Worm (Caenorhabditis elegans) whole organism, mixed stage, embryonic: ENCODE results near the gene set-3.

Source experiments
- M03D4.4 ChIP-seq: sonication (generic microtip); optimal IDR thresholded peaks from 2 replicates; lab custom pipeline; 2017; ENCODE audit warnings: mild to moderate bottlenecking, missing genetic modification characterization, missing compliant biosample characterization
- bed-3 ChIP-seq: fragments of 200-800 bp; sonication (Bioruptor generic); optimal IDR thresholded peaks from 3 replicates; lab custom pipeline; 2018; ENCODE audit warnings: mild to moderate bottlenecking, missing genetic modification characterization, moderate library complexity, missing compliant biosample characterization
- blmp-1 ChIP-seq: fragments of 150-350 bp; optimal IDR thresholded peaks from 2 replicates; lab custom pipeline; 2014; ENCODE audit warnings: missing biosample characterization, missing genetic modification characterization
- ceh-39 ChIP-seq: fragments of 150-350 bp; optimal IDR thresholded peaks from 2 replicates; lab custom pipeline; 2014; ENCODE audit warnings: missing biosample characterization, missing genetic modification characterization
- ceh-43 ChIP-seq: fragments of 200-800 bp; sonication (Bioruptor generic); optimal IDR thresholded peaks from 2 replicates; lab custom pipeline; 2018; ENCODE audit warnings: mild to moderate bottlenecking, missing genetic modification characterization, moderate library complexity, missing compliant biosample characterization
- ceh-83 ChIP-seq: fragments of 200-800 bp; sonication (Bioruptor generic); optimal IDR thresholded peaks from 2 replicates; lab custom pipeline; 2018; ENCODE audit warnings: mild to moderate bottlenecking, missing genetic modification characterization, missing compliant biosample characterization
- ces-1 ChIP-seq: fragments of 150-350 bp; optimal IDR thresholded peaks from 2 replicates; lab custom pipeline; 2014; ENCODE audit warnings: missing biosample characterization, missing genetic modification reagents, missing genetic modification characterization
- cnd-1 ChIP-seq: fragments of 200-800 bp; sonication (Bioruptor generic); optimal IDR thresholded peaks from 2 replicates; lab custom pipeline; 2018; ENCODE audit warnings: mild to moderate bottlenecking, missing genetic modification characterization, missing compliant biosample characterization
- drap-1 ChIP-seq: fragments of 200-800 bp; sonication (Bioruptor generic); optimal IDR thresholded peaks from 3 replicates; lab custom pipeline; 2018; ENCODE audit warnings: mild to moderate bottlenecking, missing genetic modification characterization, missing compliant biosample characterization
- elt-1 ChIP-seq: sonication (generic microtip); optimal IDR thresholded peaks from 2 replicates; lab custom pipeline; 2017; ENCODE audit warnings: missing genetic modification characterization, mild to moderate bottlenecking, missing compliant biosample characterization, antibody characterized with exemption, moderate library complexity, borderline replicate concordance; ENCODE audit not compliant: insufficient read depth
- elt-3 ChIP-seq: fragments of 150-350 bp; optimal IDR thresholded peaks from 2 replicates; lab custom pipeline; 2014; ENCODE audit warnings: missing biosample characterization, missing genetic modification characterization
- flh-1 ChIP-seq: fragments of 200-800 bp; sonication (Bioruptor generic); optimal IDR thresholded peaks from 2 replicates; lab custom pipeline; 2018; ENCODE audit warnings: mild to moderate bottlenecking, missing genetic modification characterization, moderate library complexity, missing compliant biosample characterization
- ham-2 ChIP-seq: fragments of 200-800 bp; sonication (Bioruptor generic); optimal IDR thresholded peaks from 2 replicates; lab custom pipeline; 2018; ENCODE audit warnings: mild to moderate bottlenecking, missing genetic modification characterization, missing compliant biosample characterization
- hlh-1 ChIP-seq: fragments of 150-350 bp; optimal IDR thresholded peaks from 2 replicates; lab custom pipeline; 2014; ENCODE audit warnings: missing biosample characterization, missing genetic modification reagents, missing genetic modification characterization
- lin-13 ChIP-seq: fragments of 150-350 bp; optimal IDR thresholded peaks from 2 replicates; lab custom pipeline; 2014; ENCODE audit warnings: missing biosample characterization, missing genetic modification characterization
- lin-32 ChIP-seq: fragments of 200-800 bp; sonication (Bioruptor generic); optimal IDR thresholded peaks from 2 replicates; lab custom pipeline; 2018; ENCODE audit warnings: mild to moderate bottlenecking, missing genetic modification characterization, missing compliant biosample characterization
- lsy-2 ChIP-seq: fragments of 150-350 bp; optimal IDR thresholded peaks from 2 replicates; lab custom pipeline; 2014; ENCODE audit warnings: missing biosample characterization, missing genetic modification characterization
- mab-5 ChIP-seq: fragments of 150-350 bp; optimal IDR thresholded peaks from 2 replicates; lab custom pipeline; 2014; ENCODE audit warnings: missing biosample characterization, missing genetic modification characterization
- mep-1 ChIP-seq: fragments of 150-350 bp; optimal IDR thresholded peaks from 2 replicates; lab custom pipeline; 2017; ENCODE audit warnings: missing biosample characterization, missing genetic modification reagents, missing genetic modification characterization, inconsistent platforms
- mls-2 ChIP-seq: sonication (generic microtip); optimal IDR thresholded peaks from 2 replicates; lab custom pipeline; 2016; ENCODE audit warnings: mild to moderate bottlenecking, missing genetic modification characterization, moderate library complexity, missing compliant biosample characterization
- nhr-12 ChIP-seq: fragments of 150-350 bp; optimal IDR thresholded peaks from 2 replicates; lab custom pipeline; 2014; ENCODE audit warnings: missing biosample characterization, missing genetic modification characterization
- nhr-2 ChIP-seq: fragments of 150-350 bp; optimal IDR thresholded peaks from 2 replicates; lab custom pipeline; 2014; ENCODE audit warnings: missing biosample characterization, missing genetic modification characterization
- nhr-237 ChIP-seq: fragments of 150-350 bp; optimal IDR thresholded peaks from 2 replicates; lab custom pipeline; 2014; ENCODE audit warnings: missing biosample characterization, missing genetic modification characterization
- nhr-28 ChIP-seq: fragments of 150-350 bp; optimal IDR thresholded peaks from 2 replicates; lab custom pipeline; 2014; ENCODE audit warnings: missing biosample characterization, missing genetic modification characterization
- nhr-76 ChIP-seq: sonication (generic microtip); optimal IDR thresholded peaks from 2 replicates; lab custom pipeline; 2017; ENCODE audit warnings: missing biosample characterization, missing genetic modification characterization
- pha-4 ChIP-seq: fragments of 150-350 bp; optimal IDR thresholded peaks from 2 replicates; lab custom pipeline; 2018; ENCODE audit warnings: missing biosample characterization, missing genetic modification reagents, missing genetic modification characterization
- sem-2 ChIP-seq: fragments of 200-800 bp; sonication (Bioruptor generic); optimal IDR thresholded peaks from 2 replicates; lab custom pipeline; 2018; ENCODE audit warnings: mild to moderate bottlenecking, missing genetic modification characterization, missing compliant biosample characterization
- snpc-4 ChIP-seq: fragments of 150-350 bp; optimal IDR thresholded peaks from 2 replicates; lab custom pipeline; 2014; ENCODE audit warnings: missing biosample characterization, missing genetic modification characterization
- sptf-1 ChIP-seq: sonication (generic microtip); optimal IDR thresholded peaks from 2 replicates; lab custom pipeline; 2017; ENCODE audit warnings: mild to moderate bottlenecking, missing genetic modification characterization, moderate library complexity, missing compliant biosample characterization
- tbx-8 ChIP-seq: fragments of 200-800 bp; sonication (Bioruptor generic); optimal IDR thresholded peaks from 2 replicates; lab custom pipeline; 2018; ENCODE audit warnings: mild to moderate bottlenecking, missing genetic modification characterization, moderate library complexity, missing compliant biosample characterization
- unc-120 ChIP-seq: sonication (generic microtip); optimal IDR thresholded peaks from 2 replicates; lab custom pipeline; 2017; ENCODE audit warnings: missing genetic modification characterization, missing compliant biosample characterization; ENCODE audit not compliant: poor library complexity, severe bottlenecking
- unc-39 ChIP-seq: fragments of 150-350 bp; optimal IDR thresholded peaks from 2 replicates; lab custom pipeline; 2014; ENCODE audit warnings: missing biosample characterization, missing genetic modification characterization
- unc-62 ChIP-seq: fragments of 150-350 bp; optimal IDR thresholded peaks from 2 replicates; lab custom pipeline; 2014; ENCODE audit warnings: missing biosample characterization, missing genetic modification reagents, missing genetic modification characterization
- zip-8 ChIP-seq: fragments of 150-350 bp; optimal IDR thresholded peaks from 2 replicates; lab custom pipeline; 2014; ENCODE audit warnings: missing biosample characterization, missing genetic modification characterization
- ztf-11 ChIP-seq: fragments of 150-350 bp; optimal IDR thresholded peaks from 2 replicates; lab custom pipeline; 2014; ENCODE audit warnings: missing biosample characterization, missing genetic modification characterization

Gene set-3

DNA sequence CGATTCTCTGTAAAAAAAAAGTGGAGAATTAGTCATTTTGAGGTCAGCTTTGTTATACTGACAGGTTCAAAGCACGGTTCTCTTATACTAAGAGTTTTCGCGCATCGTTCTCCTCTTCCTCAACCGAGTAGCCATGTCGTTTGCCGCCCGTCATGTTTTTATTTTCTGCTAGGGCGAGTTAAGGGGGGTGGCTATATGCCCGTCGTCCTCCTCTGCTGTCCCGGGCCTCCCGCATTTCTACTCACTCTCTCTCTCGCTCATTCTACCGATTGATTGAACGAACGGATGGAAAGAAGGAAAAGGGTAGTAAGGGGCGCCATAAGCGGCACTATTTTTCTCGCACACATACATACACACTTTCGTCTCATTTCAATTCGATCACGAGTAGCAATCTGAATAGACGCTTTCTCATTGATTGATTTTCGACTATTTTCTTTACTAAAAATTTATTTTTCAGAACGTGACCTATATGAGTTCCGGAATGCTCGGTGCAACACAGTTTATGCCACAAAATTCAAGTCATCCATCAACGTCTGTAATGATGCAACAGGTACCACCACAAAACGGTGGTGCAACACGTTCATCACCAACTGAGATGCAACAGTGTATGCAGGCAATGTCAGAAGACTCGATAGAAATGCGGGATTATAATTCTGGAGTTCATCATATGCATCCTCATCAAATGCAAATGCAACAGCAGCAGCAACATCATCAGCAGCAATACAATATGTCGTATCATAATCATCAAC is 11.0 kb upstream of the set-3 start:
- no peak for TF ChIP-seq hlh-1 (tag; lab: Kevin White, UChicago)
- TF ChIP-seq tbx-8, result no peak
- no peak for TF ChIP-seq sem-2 (GFP tag; lab: Kevin White, UChicago)
- no peak for TF ChIP-seq blmp-1
- no peak for TF ChIP-seq nhr-237 (tag; lab: Kevin White, UChicago)
- TF ChIP-seq drap-1, result no peak
- TF ChIP-seq bed-3, result no peak
- no peak for TF ChIP-seq pha-4 (tag; lab: Kevin White, UChicago)
- peak; percentile 32 for TF ChIP-seq unc-120
- TF ChIP-seq mab-5 (tag; lab: Kevin White, UChicago), result no peak
- no peak for TF ChIP-seq cnd-1
- no peak for TF ChIP-seq M03D4.4
- no peak for TF ChIP-seq nhr-28 (tag; lab: Kevin White, UChicago)
- no peak for TF ChIP-seq mep-1 (tag; lab: Kevin White, UChicago)
- TF ChIP-seq nhr-76, result no peak
- TF ChIP-seq mls-2 (tag; lab: Kevin White, UChicago), result no peak
- TF ChIP-seq lin-32 (GFP tag; lab: Kevin White, UChicago), result no peak
- TF ChIP-seq zip-8 (tag; lab: Kevin White, UChicago), result peak; percentile 40
- TF ChIP-seq elt-1 (tag; lab: Kevin White, UChicago), result no peak
- no peak for TF ChIP-seq ceh-39 (tag; lab: Kevin White, UChicago)
- no peak for TF ChIP-seq ceh-43 (GFP tag; lab: Kevin White, UChicago)
- no peak for TF ChIP-seq elt-3 (tag; lab: Kevin White, UChicago)
- peak; percentile 56 for TF ChIP-seq ham-2 (GFP tag; lab: Kevin White, UChicago)
- peak; percentile 61 for TF ChIP-seq nhr-2 (tag; lab: Kevin White, UChicago)
- TF ChIP-seq, all 35 proteins: peak for 4

DNA sequence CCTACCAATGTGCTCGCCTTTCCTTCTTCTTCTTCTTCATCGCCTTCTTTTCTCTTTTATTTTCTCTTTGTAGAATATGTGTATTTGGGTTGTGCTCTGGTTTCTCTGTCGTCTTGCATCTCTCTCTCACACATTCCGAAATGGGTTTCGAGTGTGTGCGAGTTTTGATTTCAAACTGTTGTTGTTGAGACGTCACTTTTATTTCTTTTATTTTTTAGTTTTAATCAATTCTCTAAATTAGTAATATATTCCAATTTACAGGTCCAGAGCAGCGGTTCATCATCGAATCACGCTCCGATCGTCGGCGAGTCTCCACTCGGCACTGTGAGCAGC is 10.2 kb upstream of the set-3 start:
- no peak for TF ChIP-seq nhr-12
- TF ChIP-seq drap-1, result no peak
- TF ChIP-seq ham-2 (GFP tag; lab: Kevin White, UChicago), result no peak
- no peak for TF ChIP-seq lsy-2 (tag; lab: Kevin White, UChicago)
- TF ChIP-seq cnd-1, result no peak
- TF ChIP-seq ceh-39 (tag; lab: Kevin White, UChicago), result no peak
- no peak for TF ChIP-seq unc-120
- TF ChIP-seq lin-13 (tag; lab: Kevin White, UChicago), result no peak
- TF ChIP-seq lin-32 (GFP tag; lab: Kevin White, UChicago), result no peak
- no peak for TF ChIP-seq nhr-28 (tag; lab: Kevin White, UChicago)
- no peak for TF ChIP-seq blmp-1
- TF ChIP-seq nhr-76, result no peak
- no peak for TF ChIP-seq ztf-11 (tag; lab: Kevin White, UChicago)
- TF ChIP-seq mab-5 (tag; lab: Kevin White, UChicago), result no peak
- TF ChIP-seq bed-3, result no peak
- no peak for TF ChIP-seq nhr-237 (tag; lab: Kevin White, UChicago)
- no peak for TF ChIP-seq sptf-1 (tag; lab: Kevin White, UChicago)

DNA sequence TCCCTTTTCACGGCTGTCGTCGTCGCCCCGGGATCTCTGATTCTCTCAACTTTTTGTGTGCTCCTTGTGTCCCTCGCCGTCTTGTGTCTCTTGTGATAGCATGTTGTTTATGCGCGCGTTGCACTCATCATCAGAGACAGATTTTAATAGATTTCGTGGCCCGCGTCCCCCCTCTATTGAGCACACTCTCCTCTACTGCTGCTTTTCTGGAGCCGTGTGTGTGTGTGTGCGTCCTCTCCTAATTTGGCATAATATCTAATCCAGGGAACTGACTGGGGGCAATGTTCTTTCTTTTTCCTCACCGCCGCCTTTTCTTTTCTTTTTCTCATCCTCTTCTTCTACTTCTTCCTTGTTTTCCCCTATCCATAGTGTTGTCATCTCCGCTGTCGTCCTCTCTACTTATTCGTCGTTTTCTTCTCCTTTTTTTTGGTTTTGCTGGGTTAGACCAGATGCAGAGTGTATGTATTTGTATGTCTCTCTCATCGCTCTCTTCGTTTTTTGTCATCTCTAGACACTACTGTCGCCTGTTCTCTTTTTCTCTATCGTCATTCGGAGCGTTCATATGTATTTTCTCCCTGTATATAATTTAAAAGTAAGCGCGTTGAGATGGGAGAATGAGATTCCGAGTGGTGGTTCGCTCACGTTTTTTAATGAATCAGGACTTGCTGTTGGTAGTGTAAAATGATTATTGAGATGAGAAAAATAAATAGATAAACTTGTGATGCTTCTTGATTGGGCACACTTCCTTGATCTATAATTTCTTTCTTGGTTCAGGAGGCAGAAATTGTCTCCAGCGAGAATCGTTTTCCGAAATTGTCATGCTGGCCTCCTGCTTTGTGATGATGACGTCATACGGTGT is 9.6 kb upstream of the set-3 start:
- TF ChIP-seq ztf-11 (tag; lab: Kevin White, UChicago), result no peak
- TF ChIP-seq mab-5 (tag; lab: Kevin White, UChicago), result no peak
- TF ChIP-seq unc-120, result peak; percentile 54
- TF ChIP-seq flh-1 (GFP tag; lab: Kevin White, UChicago), result no peak
- TF ChIP-seq blmp-1, result no peak
- no peak for TF ChIP-seq nhr-2 (tag; lab: Kevin White, UChicago)
- no peak for TF ChIP-seq pha-4 (tag; lab: Kevin White, UChicago)
- no peak for TF ChIP-seq bed-3
- TF ChIP-seq sptf-1 (tag; lab: Kevin White, UChicago), result peak; percentile 31
- no peak for TF ChIP-seq lin-32 (GFP tag; lab: Kevin White, UChicago)
- peak; percentile 10 for TF ChIP-seq ham-2 (GFP tag; lab: Kevin White, UChicago)
- TF ChIP-seq drap-1, result peak; percentile 9
- TF ChIP-seq tbx-8, result no peak
- TF ChIP-seq unc-39 (tag; lab: Kevin White, UChicago), result no peak
- TF ChIP-seq mls-2 (tag; lab: Kevin White, UChicago), result no peak
- no peak for TF ChIP-seq ceh-83 (GFP tag; lab: Kevin White, UChicago)
- TF ChIP-seq M03D4.4, result peak; percentile 26
- peak; percentile 27 for TF ChIP-seq sem-2 (GFP tag; lab: Kevin White, UChicago)
- no peak for TF ChIP-seq unc-62 (GFP tag; lab: Kevin White, UChicago)
- TF ChIP-seq nhr-12, result no peak
- TF ChIP-seq lin-13 (tag; lab: Kevin White, UChicago), result peak; percentile 36
- TF ChIP-seq ceh-43 (GFP tag; lab: Kevin White, UChicago), result no peak
- TF ChIP-seq hlh-1 (tag; lab: Kevin White, UChicago), result peak; percentile 54
- TF ChIP-seq cnd-1, result no peak
- no peak for TF ChIP-seq nhr-237 (tag; lab: Kevin White, UChicago)
- no peak for TF ChIP-seq elt-3 (tag; lab: Kevin White, UChicago)
- TF ChIP-seq snpc-4 (tag; lab: Kevin White, UChicago), result no peak
- TF ChIP-seq ces-1 (GFP tag; lab: Kevin White, UChicago), result peak; percentile 80
- peak; percentile 81 for TF ChIP-seq zip-8 (tag; lab: Kevin White, UChicago)
- no peak for TF ChIP-seq ceh-39 (tag; lab: Kevin White, UChicago)
- TF ChIP-seq mep-1 (tag; lab: Kevin White, UChicago), result no peak
- TF ChIP-seq nhr-28 (tag; lab: Kevin White, UChicago), result no peak
